Fruit fly (Drosophila melanogaster) whole organism, embryonic: ENCODE measurements around the gene asun.

Experiments used
- Ada2b ChIP-seq: fragments of 200-800 bp; sonication (Bioruptor generic); IDR thresholded peaks from 2 replicates; pipeline ENCODE4 v1.3.6; 2022; ENCODE audit warnings: missing biosample characterization, missing genetic modification characterization
- Asciz ChIP-seq: fragments of 200-800 bp; sonication (Bioruptor generic); optimal IDR thresholded peaks from 2 replicates; lab custom pipeline; 2017; ENCODE audit warnings: missing biosample characterization, mild to moderate bottlenecking, missing genetic modification characterization, missing genetic modification reagents
- B-H2 ChIP-seq: fragments of 200-800 bp; sonication (Bioruptor generic); optimal IDR thresholded peaks from 2 replicates; lab custom pipeline; 2018; ENCODE audit warnings: missing biosample characterization, mild to moderate bottlenecking, missing genetic modification characterization
- CG10147 ChIP-seq: fragments of 200-800 bp; sonication (Bioruptor generic); optimal IDR thresholded peaks from 2 replicates; lab custom pipeline; 2019; ENCODE audit warnings: missing biosample characterization, mild to moderate bottlenecking, missing genetic modification characterization, moderate library complexity
- CG10321 ChIP-seq: fragments of 200-800 bp; sonication (Bioruptor generic); IDR thresholded peaks from 2 replicates; pipeline ENCODE4 v1.3.6; 2022; ENCODE audit warnings: missing biosample characterization, missing genetic modification characterization
- CG11456 ChIP-seq: fragments of 200-800 bp; sonication (Bioruptor generic); IDR thresholded peaks from 3 replicates; pipeline ENCODE4 v1.3.6; 2022; ENCODE audit warnings: missing biosample characterization, missing genetic modification characterization
- CG12299 ChIP-seq: fragments of 200-800 bp; sonication (Bioruptor generic); optimal IDR thresholded peaks from 2 replicates; lab custom pipeline; 2018; ENCODE audit warnings: missing biosample characterization, mild to moderate bottlenecking, missing genetic modification characterization
- CG14710 ChIP-seq: fragments of 200-800 bp; sonication (Bioruptor generic); optimal IDR thresholded peaks from 3 replicates; lab custom pipeline; 2019; ENCODE audit warnings: missing biosample characterization, mild to moderate bottlenecking, missing genetic modification characterization, moderate library complexity
- CG14860 ChIP-seq: fragments of 200-800 bp; sonication (Bioruptor generic); IDR thresholded peaks from 3 replicates; pipeline ENCODE4 v1.3.6; 2022; ENCODE audit warnings: missing biosample characterization, missing genetic modification characterization; ENCODE audit not compliant: partially characterized antibody
- CG15269 ChIP-seq: fragments of 200-800 bp; sonication (Bioruptor generic); optimal IDR thresholded peaks from 2 replicates; lab custom pipeline; 2018; ENCODE audit warnings: missing biosample characterization, mild to moderate bottlenecking, missing genetic modification characterization, moderate library complexity
- CG15696 ChIP-seq: fragments of 200-800 bp; sonication (Bioruptor generic); optimal IDR thresholded peaks from 2 replicates; lab custom pipeline; 2019; ENCODE audit warnings: missing biosample characterization, mild to moderate bottlenecking, missing genetic modification characterization, moderate library complexity
- CG16815 ChIP-seq: fragments of 200-800 bp; sonication (Bioruptor generic); optimal IDR thresholded peaks from 3 replicates; lab custom pipeline; 2017; ENCODE audit warnings: missing biosample characterization, mild to moderate bottlenecking, missing genetic modification characterization
- CG17361 ChIP-seq: fragments of 200-800 bp; sonication (Bioruptor generic); IDR thresholded peaks from 3 replicates; pipeline ENCODE4 v1.3.6; 2022; ENCODE audit warnings: missing biosample characterization, missing genetic modification characterization
- CG17912 ChIP-seq: fragments of 200-800 bp; sonication (Bioruptor generic); optimal IDR thresholded peaks from 2 replicates; lab custom pipeline; 2018; ENCODE audit warnings: missing biosample characterization, mild to moderate bottlenecking, missing genetic modification characterization
- CG2116 ChIP-seq: fragments of 200-800 bp; sonication (Bioruptor generic); optimal IDR thresholded peaks from 3 replicates; lab custom pipeline; 2018; ENCODE audit warnings: missing biosample characterization, mild to moderate bottlenecking, missing genetic modification characterization
- CG2889 ChIP-seq: fragments of 200-800 bp; sonication (Bioruptor generic); IDR thresholded peaks from 3 replicates; pipeline ENCODE4 v1.3.6; 2022; ENCODE audit warnings: missing biosample characterization, missing genetic modification characterization
- CG30403 ChIP-seq: fragments of 200-800 bp; sonication (Bioruptor generic); optimal IDR thresholded peaks from 3 replicates; lab custom pipeline; 2016; ENCODE audit warnings: missing biosample characterization, missing genetic modification characterization
- CG32772 ChIP-seq: fragments of 200-800 bp; sonication (Bioruptor generic); IDR thresholded peaks from 2 replicates; pipeline ENCODE4 v1.3.6; 2022; ENCODE audit warnings: missing biosample characterization, missing genetic modification characterization
- CG33213 ChIP-seq: fragments of 200-800 bp; sonication (Bioruptor generic); optimal IDR thresholded peaks from 3 replicates; lab custom pipeline; 2016; ENCODE audit warnings: missing biosample characterization, missing genetic modification characterization
- CG3847 ChIP-seq: fragments of 200-800 bp; sonication (Bioruptor generic); IDR thresholded peaks from 2 replicates; pipeline ENCODE4 v1.3.6; 2022; ENCODE audit warnings: missing biosample characterization, missing genetic modification characterization
- CG8089 ChIP-seq: fragments of 200-800 bp; sonication (Bioruptor generic); optimal IDR thresholded peaks from 3 replicates; lab custom pipeline; 2016; ENCODE audit warnings: missing biosample characterization, missing genetic modification characterization
- CG9609 ChIP-seq: fragments of 200-800 bp; sonication (Bioruptor generic); optimal IDR thresholded peaks from 3 replicates; lab custom pipeline; 2016; ENCODE audit warnings: missing biosample characterization, missing genetic modification characterization
- CG9932 ChIP-seq: fragments of 200-800 bp; sonication (Bioruptor generic); IDR thresholded peaks from 2 replicates; pipeline ENCODE4 v1.3.6; 2022; ENCODE audit warnings: missing biosample characterization, missing genetic modification characterization
- D19A ChIP-seq: fragments of 200-800 bp; optimal IDR thresholded peaks from 3 replicates; lab custom pipeline; 2019; ENCODE audit warnings: missing biosample characterization, mild to moderate bottlenecking, missing genetic modification characterization, moderate library complexity
- Dbx ChIP-seq: fragments of 200-800 bp; sonication (Bioruptor generic); IDR thresholded peaks from 3 replicates; pipeline ENCODE4 v1.3.6; 2022; ENCODE audit warnings: missing biosample characterization, missing genetic modification characterization
- Doc2 ChIP-seq: fragments of 200-800 bp; sonication (Bioruptor generic); IDR thresholded peaks from 2 replicates; pipeline ENCODE4 v1.3.6; 2022; ENCODE audit warnings: missing biosample characterization, missing genetic modification characterization
- Ets97D ChIP-seq: fragments of 200-800 bp; sonication (Bioruptor generic); optimal IDR thresholded peaks from 3 replicates; lab custom pipeline; 2016; ENCODE audit warnings: missing biosample characterization, missing genetic modification characterization
- GATAe ChIP-seq: fragments of 200-800 bp; sonication (Bioruptor generic); conservative IDR thresholded peaks from 2 replicates; pipeline ENCODE4 v1.3.6; 2022; ENCODE audit warnings: missing biosample characterization, missing genetic modification characterization
- HmgD ChIP-seq: fragments of 200-800 bp; sonication (Bioruptor generic); optimal IDR thresholded peaks from 3 replicates; lab custom pipeline; 2016; ENCODE audit warnings: missing biosample characterization, missing genetic modification characterization
- MESR4 ChIP-seq: fragments of 200-800 bp; sonication (Bioruptor generic); optimal IDR thresholded peaks from 2 replicates; lab custom pipeline; 2018; ENCODE audit warnings: missing biosample characterization, mild to moderate bottlenecking, missing genetic modification characterization, moderate library complexity
- Mrtf ChIP-seq: fragments of 200-800 bp; sonication (Bioruptor generic); IDR thresholded peaks from 3 replicates; pipeline ENCODE4 v1.3.6; 2022; ENCODE audit warnings: missing biosample characterization, missing genetic modification characterization
- Myb ChIP-seq: fragments of 200-800 bp; sonication (Bioruptor generic); optimal IDR thresholded peaks from 2 replicates; lab custom pipeline; 2016; ENCODE audit warnings: missing biosample characterization, missing genetic modification characterization
- Pdp1 ChIP-seq, 2 experiments: fragments of 200-800 bp; sonication (Bioruptor generic); optimal IDR thresholded peaks; 3 replicates each; lab custom pipeline; 2016; ENCODE audit warnings: missing biosample characterization in 2 of 2, missing genetic modification characterization in 2 of 2, mild to moderate bottlenecking in 1 of 2, moderate library complexity in 1 of 2
- Scr ChIP-seq: fragments of 200-800 bp; sonication (Bioruptor generic); IDR thresholded peaks from 2 replicates; pipeline ENCODE4 v1.3.6; 2022; ENCODE audit warnings: missing biosample characterization, missing genetic modification characterization; ENCODE audit not compliant: partially characterized antibody
- Side ChIP-seq: fragments of 200-800 bp; sonication (Bioruptor generic); optimal IDR thresholded peaks from 2 replicates; lab custom pipeline; 2016; ENCODE audit warnings: missing biosample characterization, missing genetic modification characterization
- Six4 ChIP-seq: fragments of 200-800 bp; sonication (Bioruptor generic); optimal IDR thresholded peaks from 2 replicates; lab custom pipeline; 2016; ENCODE audit warnings: missing biosample characterization, missing genetic modification characterization
- Sox102F ChIP-seq: fragments of 200-800 bp; sonication (Bioruptor generic); optimal IDR thresholded peaks from 2 replicates; lab custom pipeline; 2018; ENCODE audit warnings: missing biosample characterization, mild to moderate bottlenecking, missing genetic modification characterization, moderate library complexity
- Tbp ChIP-seq: fragments of >200 bp; optimal IDR thresholded peaks from 2 replicates; lab custom pipeline; 2018; ENCODE audit warnings: missing biosample characterization, missing genetic modification characterization
- amos ChIP-seq: fragments of 200-800 bp; sonication (Bioruptor generic); IDR thresholded peaks from 2 replicates; pipeline ENCODE4 v1.3.6; 2022; ENCODE audit warnings: missing biosample characterization, missing genetic modification characterization; ENCODE audit not compliant: partially characterized antibody
- ewg ChIP-seq: fragments of 200-800 bp; sonication (Bioruptor generic); optimal IDR thresholded peaks from 3 replicates; lab custom pipeline; 2017; ENCODE audit warnings: mild to moderate bottlenecking, missing biosample characterization, missing genetic modification reagents, missing genetic modification characterization
- fd3F ChIP-seq: fragments of 200-800 bp; sonication (Bioruptor generic); optimal IDR thresholded peaks from 2 replicates; lab custom pipeline; 2018; ENCODE audit warnings: missing biosample characterization, mild to moderate bottlenecking, missing genetic modification characterization, moderate library complexity
- fd64A ChIP-seq: fragments of 200-800 bp; sonication (Bioruptor generic); optimal IDR thresholded peaks from 3 replicates; lab custom pipeline; 2018; ENCODE audit warnings: missing biosample characterization, mild to moderate bottlenecking, missing genetic modification characterization
- fu2 ChIP-seq: fragments of 200-800 bp; sonication (Bioruptor generic); optimal IDR thresholded peaks from 2 replicates; lab custom pipeline; 2016; ENCODE audit warnings: missing biosample characterization, missing genetic modification characterization
- gsb-n ChIP-seq: fragments of 200-800 bp; sonication (Bioruptor generic); optimal IDR thresholded peaks from 3 replicates; lab custom pipeline; 2018; ENCODE audit warnings: missing biosample characterization, mild to moderate bottlenecking, missing genetic modification characterization
- mam ChIP-seq: fragments of 200-800 bp; sonication (Bioruptor generic); optimal IDR thresholded peaks from 3 replicates; lab custom pipeline; 2016; ENCODE audit warnings: missing biosample characterization, missing genetic modification characterization
- pb ChIP-seq: fragments of 200-800 bp; sonication (Bioruptor generic); optimal IDR thresholded peaks from 3 replicates; lab custom pipeline; 2016; ENCODE audit warnings: missing biosample characterization, missing genetic modification characterization
- pum ChIP-seq: fragments of 200-800 bp; sonication (Bioruptor generic); optimal IDR thresholded peaks from 2 replicates; lab custom pipeline; 2016; ENCODE audit warnings: missing biosample characterization, missing genetic modification characterization
- sd ChIP-seq: fragments of 200-800 bp; sonication (Bioruptor generic); optimal IDR thresholded peaks from 3 replicates; lab custom pipeline; 2018; ENCODE audit warnings: missing biosample characterization, mild to moderate bottlenecking, missing genetic modification characterization, moderate library complexity
- seq ChIP-seq: fragments of 200-800 bp; sonication (Bioruptor generic); IDR thresholded peaks from 2 replicates; pipeline ENCODE4 v1.3.6; 2022; ENCODE audit warnings: missing biosample characterization, missing genetic modification characterization
- slou ChIP-seq: fragments of 200-800 bp; sonication (Bioruptor generic); optimal IDR thresholded peaks from 3 replicates; lab custom pipeline; 2016; ENCODE audit warnings: missing biosample characterization, missing genetic modification characterization
- toy ChIP-seq: fragments of 200-800 bp; sonication (Bioruptor generic); IDR thresholded peaks from 2 replicates; pipeline ENCODE4 v1.3.6; 2022; ENCODE audit warnings: missing biosample characterization, missing genetic modification characterization
- zen ChIP-seq: fragments of 200-800 bp; sonication (Bioruptor generic); optimal IDR thresholded peaks from 3 replicates; lab custom pipeline; 2018; ENCODE audit warnings: missing biosample characterization, mild to moderate bottlenecking, missing genetic modification characterization, moderate library complexity

asun gene

DNA sequence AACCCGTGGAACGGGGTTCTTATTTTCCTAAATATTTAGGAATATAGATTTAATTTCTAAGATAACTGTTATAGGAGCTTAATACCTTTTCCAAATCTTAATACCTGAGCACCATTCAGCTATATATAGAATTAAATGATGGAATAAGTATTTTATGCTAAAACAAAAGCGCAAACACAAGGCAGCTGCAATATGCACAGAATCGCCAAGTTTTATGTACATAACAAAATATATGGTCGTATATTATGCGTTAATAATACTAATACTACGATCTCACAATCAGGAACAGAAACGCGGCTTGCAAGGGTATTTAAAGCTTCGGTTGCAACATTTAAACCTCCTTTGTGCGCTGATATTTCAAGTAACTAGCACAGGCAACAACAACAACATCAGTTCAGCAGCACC lies 29.3 kb upstream of the asun start (continued):
- TF ChIP-seq Myb (GFP tag; lab: Kevin White, UChicago) (no peak), CG10147 (GFP tag; lab: Kevin White, UChicago) (peak; percentile 33), CG8089 (GFP tag; lab: Kevin White, UChicago) (no peak), CG17912 (GFP tag; lab: Kevin White, UChicago) (no peak), CG16815 (peak; percentile 28), CG15696 (tag; lab: Kevin White, UChicago) (no peak), Pdp1 (GFP tag; optimal IDR thresholded peaks at IDR 0.05; lab: Kevin White, UChicago) (no peak), slou (no peak), Six4 (GFP tag; lab: Kevin White, UChicago) (peak; percentile 11), amos (GFP tag; lab: Robert Waterston, UW) (no peak), ewg (GFP tag; lab: Kevin White, UChicago) (peak; percentile 30), Tbp (no peak), Asciz (GFP tag; lab: Kevin White, UChicago) (peak; percentile 66), CG3847 (GFP tag; lab: Robert Waterston, UW) (no peak), fd64A (GFP tag; lab: Kevin White, UChicago) (no peak), CG14710 (tag; lab: Kevin White, UChicago) (peak; percentile 62), fd3F (GFP tag; lab: Kevin White, UChicago) (peak; percentile 21), pum (GFP tag; lab: Kevin White, UChicago) (no peak), Mrtf (GFP tag; lab: Robert Waterston, UW) (no peak), toy (GFP tag; lab: Robert Waterston, UW) (no peak), CG2116 (GFP tag; lab: Kevin White, UChicago) (no peak), MESR4 (GFP tag; lab: Kevin White, UChicago) (no peak), HmgD (GFP tag; lab: Kevin White, UChicago) (no peak), GATAe (GFP tag; lab: Robert Waterston, UW) (no peak), pb (no peak), zen (tag; lab: Kevin White, UChicago) (no peak), Dbx (GFP tag; lab: Robert Waterston, UW) (no peak), CG2889 (GFP tag; lab: Robert Waterston, UW) (no peak), Sox102F (GFP tag; lab: Kevin White, UChicago) (peak; percentile 49), Doc2 (GFP tag; lab: Robert Waterston, UW) (no peak), CG30403 (GFP tag; lab: Kevin White, UChicago) (peak; percentile 42), Side (GFP tag; lab: Kevin White, UChicago) (no peak), CG12299 (no peak), CG15269 (no peak), CG10321 (GFP tag; lab: Robert Waterston, UW) (no peak), B-H2 (GFP tag; lab: Kevin White, UChicago) (no peak), seq (no peak), CG9932 (GFP tag; lab: Robert Waterston, UW) (no peak), mam (GFP tag; lab: Kevin White, UChicago) (no peak), fu2 (GFP tag; lab: Kevin White, UChicago) (no peak), Ada2b (GFP tag; lab: Robert Waterston, UW) (no peak), Ets97D (GFP tag; lab: Kevin White, UChicago) (no peak), D19A (tag; lab: Kevin White, UChicago) (peak; percentile 97), CG17361 (GFP tag; lab: Robert Waterston, UW) (no peak), sd (no peak), CG32772 (GFP tag; lab: Robert Waterston, UW) (no peak), CG14860 (GFP tag; lab: Robert Waterston, UW) (no peak), CG9609 (GFP tag; lab: Kevin White, UChicago) (no peak), CG11456 (GFP tag; lab: Robert Waterston, UW) (no peak), CG33213 (GFP tag; lab: Kevin White, UChicago) (no peak), gsb-n (tag; lab: Kevin White, UChicago) (no peak), Scr (GFP tag; lab: Robert Waterston, UW) (no peak)
